Fruit fly (Drosophila melanogaster) whole organism, embryonic: ENCODE results near the gene CG11726.

Experiments used
- Ada2b ChIP-seq: fragments of 200-800 bp; sonication (Bioruptor generic); IDR thresholded peaks from 2 replicates; pipeline ENCODE4 v1.3.6; 2022; ENCODE audit warnings: missing biosample characterization, missing genetic modification characterization
- Blimp-1 ChIP-seq: fragments of 200-800 bp; sonication (Bioruptor generic); optimal IDR thresholded peaks from 3 replicates; lab custom pipeline; 2018; ENCODE audit warnings: missing biosample characterization, missing genetic modification characterization, mild to moderate bottlenecking, moderate library complexity, missing genetic modification reagents
- CG10959 ChIP-seq: fragments of 200-800 bp; sonication (Bioruptor generic); IDR thresholded peaks from 2 replicates; pipeline ENCODE4 v1.3.6; 2022; ENCODE audit warnings: missing biosample characterization, missing genetic modification characterization
- CG10979 ChIP-seq: fragments of 200-800 bp; sonication (Bioruptor generic); optimal IDR thresholded peaks from 2 replicates; lab custom pipeline; 2018; ENCODE audit warnings: missing biosample characterization, mild to moderate bottlenecking, missing genetic modification characterization, moderate library complexity
- CG12104 ChIP-seq: fragments of 200-800 bp; sonication (Bioruptor generic); optimal IDR thresholded peaks from 3 replicates; lab custom pipeline; 2016; ENCODE audit warnings: missing biosample characterization, missing genetic modification characterization
- CG12942 ChIP-seq: fragments of 200-800 bp; sonication (Bioruptor generic); optimal IDR thresholded peaks from 3 replicates; lab custom pipeline; 2016; ENCODE audit warnings: missing biosample characterization, missing genetic modification characterization
- CG14441 ChIP-seq: fragments of 200-800 bp; sonication (Bioruptor generic); IDR thresholded peaks from 2 replicates; pipeline ENCODE4 v1.3.6; 2022; ENCODE audit warnings: missing biosample characterization, missing genetic modification characterization
- CG15696 ChIP-seq: fragments of 200-800 bp; sonication (Bioruptor generic); optimal IDR thresholded peaks from 2 replicates; lab custom pipeline; 2019; ENCODE audit warnings: missing biosample characterization, mild to moderate bottlenecking, missing genetic modification characterization, moderate library complexity
- CG18476 ChIP-seq: fragments of 200-800 bp; sonication (Bioruptor generic); optimal IDR thresholded peaks from 2 replicates; lab custom pipeline; 2016; ENCODE audit warnings: missing biosample characterization, mild to moderate bottlenecking, missing genetic modification characterization
- CG2712 ChIP-seq: fragments of 200-800 bp; optimal IDR thresholded peaks from 3 replicates; lab custom pipeline; 2019; ENCODE audit warnings: missing biosample characterization, mild to moderate bottlenecking, missing genetic modification characterization, moderate library complexity
- CG2889 ChIP-seq: fragments of 200-800 bp; sonication (Bioruptor generic); IDR thresholded peaks from 3 replicates; pipeline ENCODE4 v1.3.6; 2022; ENCODE audit warnings: missing biosample characterization, missing genetic modification characterization
- CG30403 ChIP-seq: fragments of 200-800 bp; sonication (Bioruptor generic); optimal IDR thresholded peaks from 3 replicates; lab custom pipeline; 2016; ENCODE audit warnings: missing biosample characterization, missing genetic modification characterization
- CG32772 ChIP-seq: fragments of 200-800 bp; sonication (Bioruptor generic); IDR thresholded peaks from 2 replicates; pipeline ENCODE4 v1.3.6; 2022; ENCODE audit warnings: missing biosample characterization, missing genetic modification characterization
- CG4617 ChIP-seq: fragments of 200-800 bp; sonication (Bioruptor generic); optimal IDR thresholded peaks from 3 replicates; lab custom pipeline; 2016; ENCODE audit warnings: missing biosample characterization, missing genetic modification characterization, borderline replicate concordance
- CG6854 ChIP-seq: fragments of 200-800 bp; sonication (Bioruptor generic); optimal IDR thresholded peaks from 3 replicates; lab custom pipeline; 2017; ENCODE audit warnings: missing biosample characterization, mild to moderate bottlenecking, missing genetic modification characterization
- CG7839 ChIP-seq: fragments of 200-800 bp; sonication (Bioruptor generic); optimal IDR thresholded peaks from 3 replicates; lab custom pipeline; 2018; ENCODE audit warnings: missing biosample characterization, mild to moderate bottlenecking, missing genetic modification characterization, moderate library complexity
- Drgx ChIP-seq: fragments of 200-800 bp; sonication (Bioruptor generic); IDR thresholded peaks from 2 replicates; pipeline ENCODE4 v1.3.6; 2022; ENCODE audit warnings: missing biosample characterization, missing genetic modification characterization
- E2f1 ChIP-seq: fragments of 200-800 bp; sonication (Bioruptor generic); IDR thresholded peaks from 2 replicates; pipeline ENCODE4 v1.3.6; 2022; ENCODE audit warnings: missing biosample characterization, missing genetic modification characterization
- H15 ChIP-seq: fragments of 200-800 bp; sonication (Bioruptor generic); IDR thresholded peaks from 3 replicates; pipeline ENCODE4 v1.3.6; 2022; ENCODE audit warnings: missing biosample characterization, missing genetic modification characterization
- HLH4C ChIP-seq: fragments of 200-800 bp; sonication (Bioruptor generic); IDR thresholded peaks from 3 replicates; pipeline ENCODE4 v1.3.6; 2022; ENCODE audit warnings: missing biosample characterization, missing genetic modification characterization; ENCODE audit not compliant: partially characterized antibody
- Hey ChIP-seq: fragments of 200-800 bp; sonication (Bioruptor generic); optimal IDR thresholded peaks from 3 replicates; lab custom pipeline; 2018; ENCODE audit warnings: missing biosample characterization, mild to moderate bottlenecking, missing genetic modification characterization
- Med ChIP-seq: fragments of 200-800 bp; sonication (Bioruptor generic); peaks from one replicate; lab custom pipeline; 2016; ENCODE audit warnings: missing biosample characterization, missing genetic modification characterization, mild to moderate bottlenecking, inconsistent platforms, moderate library complexity
- Optix ChIP-seq: fragments of 200-800 bp; sonication (Bioruptor generic); IDR thresholded peaks from 3 replicates; pipeline ENCODE4 v1.3.6; 2022; ENCODE audit warnings: missing biosample characterization, missing genetic modification characterization
- Pdp1 ChIP-seq, 2 experiments: fragments of 200-800 bp; sonication (Bioruptor generic); optimal IDR thresholded peaks; 3 replicates each; lab custom pipeline; 2016; ENCODE audit warnings: missing biosample characterization in 2 of 2, missing genetic modification characterization in 2 of 2, mild to moderate bottlenecking in 1 of 2, moderate library complexity in 1 of 2
- Sox100B ChIP-seq: fragments of 200-800 bp; sonication (Bioruptor generic); optimal IDR thresholded peaks from 3 replicates; lab custom pipeline; 2018; ENCODE audit warnings: missing biosample characterization, mild to moderate bottlenecking, missing genetic modification characterization
- Xrp1 ChIP-seq: fragments of 200-800 bp; sonication (Bioruptor generic); IDR thresholded peaks from 2 replicates; pipeline ENCODE4 v1.3.6; 2022; ENCODE audit warnings: missing biosample characterization, missing genetic modification characterization
- aop ChIP-seq: fragments of 200-800 bp; sonication (Bioruptor generic); IDR thresholded peaks from 2 replicates; pipeline ENCODE4 v1.3.6; 2022; ENCODE audit warnings: missing biosample characterization, missing genetic modification characterization
- bsh ChIP-seq, 2 experiments: fragments of 200-800 bp; sonication (Bioruptor generic); optimal IDR thresholded peaks; 2 replicates each; lab custom pipeline; 2017 to 2018; ENCODE audit warnings: mild to moderate bottlenecking in 2 of 2, missing biosample characterization in 2 of 2, missing genetic modification characterization in 2 of 2, moderate library complexity in 1 of 2
- chif ChIP-seq, 2 experiments: fragments of 200-800 bp; sonication (Bioruptor generic); optimal IDR thresholded peaks; 3 replicates each; lab custom pipeline; 2016; ENCODE audit warnings: missing biosample characterization in 2 of 2, missing genetic modification characterization in 2 of 2
- ci ChIP-seq: fragments of 200-800 bp; sonication (Bioruptor generic); IDR thresholded peaks from 3 replicates; pipeline ENCODE4 v1.3.6; 2022; ENCODE audit warnings: missing biosample characterization, missing genetic modification characterization
- crp ChIP-seq, 2 experiments: fragments of 200-800 bp; sonication (Bioruptor generic); optimal IDR thresholded peaks; 2 replicates in 1 of 2; 3 replicates in 1 of 2; lab custom pipeline; 2017; ENCODE audit warnings: missing biosample characterization in 2 of 2, missing genetic modification characterization in 2 of 2, mild to moderate bottlenecking in 1 of 2, moderate library complexity in 1 of 2
- hkb ChIP-seq, 2 experiments: fragments of 200-800 bp in 1 of 2; fragments of >200 bp in 1 of 2; sonication (Bioruptor generic) in 1 of 2; IDR thresholded peaks in 1 of 2; optimal IDR thresholded peaks in 1 of 2; 2 replicates each; pipeline versions ENCODE4 v1.3.6 to Lab custom; 2017 to 2022; ENCODE audit warnings: missing biosample characterization in 1 of 2, missing genetic modification characterization in 1 of 2
- kni ChIP-seq: fragments of 200-800 bp; sonication (Bioruptor generic); optimal IDR thresholded peaks from 3 replicates; lab custom pipeline; 2017; ENCODE audit warnings: mild to moderate bottlenecking, missing biosample characterization, missing genetic modification reagents, missing genetic modification characterization
- lola ChIP-seq, 3 experiments: fragments of >200 bp in 2 of 3; fragments of 200-800 bp in 1 of 3; sonication (Bioruptor generic) in 1 of 3; optimal IDR thresholded peaks; 2 replicates each; lab custom pipeline; 2017 to 2019; ENCODE audit warnings: missing biosample characterization in 3 of 3, missing genetic modification characterization in 3 of 3, mild to moderate bottlenecking in 1 of 3, moderate library complexity in 1 of 3
- lov ChIP-seq, 2 experiments: fragments of 200-800 bp in 1 of 2; fragments of >200 bp in 1 of 2; sonication (Bioruptor generic) in 1 of 2; IDR thresholded peaks in 1 of 2; optimal IDR thresholded peaks in 1 of 2; 2 replicates in 1 of 2; 3 replicates in 1 of 2; pipeline versions ENCODE4 v1.3.6 to Lab custom; 2017 to 2022; ENCODE audit warnings: missing biosample characterization in 1 of 2, missing genetic modification characterization in 1 of 2
- nmo ChIP-seq: fragments of 200-800 bp; sonication (Bioruptor generic); optimal IDR thresholded peaks from 2 replicates; lab custom pipeline; 2018; ENCODE audit warnings: missing biosample characterization, mild to moderate bottlenecking, missing genetic modification characterization, moderate library complexity
- otp ChIP-seq: fragments of 200-800 bp; sonication (Bioruptor generic); IDR thresholded peaks from 3 replicates; pipeline ENCODE4, ENCODE4 v1.3.6; 2022; ENCODE audit warnings: missing biosample characterization, missing genetic modification characterization
- phol ChIP-seq: fragments of 200-800 bp; sonication (Bioruptor generic); optimal IDR thresholded peaks from 3 replicates; lab custom pipeline; 2018; ENCODE audit warnings: missing biosample characterization, mild to moderate bottlenecking, missing genetic modification characterization, moderate library complexity
- psq ChIP-seq: fragments of 200-800 bp; sonication (Bioruptor generic); optimal IDR thresholded peaks from 2 replicates; lab custom pipeline; 2017; ENCODE audit warnings: missing biosample characterization, missing genetic modification characterization
- schlank ChIP-seq: fragments of 200-800 bp; sonication (Bioruptor generic); optimal IDR thresholded peaks from 2 replicates; lab custom pipeline; 2018; ENCODE audit warnings: missing biosample characterization, mild to moderate bottlenecking, missing genetic modification characterization
- sens ChIP-seq: fragments of 200-800 bp; sonication (Bioruptor generic); peaks from one replicate; lab custom pipeline; 2016; ENCODE audit warnings: missing biosample characterization, missing genetic modification characterization
- sisA ChIP-seq: fragments of 200-800 bp; sonication (Bioruptor generic); IDR thresholded peaks from 2 replicates; pipeline ENCODE4 v1.3.6; 2022; ENCODE audit warnings: missing biosample characterization, missing genetic modification characterization
- slp2 ChIP-seq: fragments of 200-800 bp; sonication (Bioruptor generic); optimal IDR thresholded peaks from 2 replicates; lab custom pipeline; 2016; ENCODE audit warnings: missing biosample characterization, missing genetic modification characterization
- ssp ChIP-seq: fragments of 200-800 bp; sonication (Bioruptor generic); IDR thresholded peaks from 2 replicates; pipeline ENCODE4 v1.3.6; 2022; ENCODE audit warnings: missing biosample characterization, missing genetic modification characterization
- twi ChIP-seq: fragments of 200-800 bp; optimal IDR thresholded peaks from 2 replicates; lab custom pipeline; 2019; ENCODE audit warnings: missing biosample characterization, mild to moderate bottlenecking, missing genetic modification characterization, moderate library complexity
- vvl ChIP-seq: fragments of 200-800 bp; sonication (Bioruptor generic); IDR thresholded peaks from 2 replicates; pipeline ENCODE4 v1.3.6; 2022; ENCODE audit warnings: missing biosample characterization, missing genetic modification characterization
- yki ChIP-seq: fragments of >200 bp; optimal IDR thresholded peaks from 3 replicates; lab custom pipeline; 2018

Gene CG11726

DNA sequence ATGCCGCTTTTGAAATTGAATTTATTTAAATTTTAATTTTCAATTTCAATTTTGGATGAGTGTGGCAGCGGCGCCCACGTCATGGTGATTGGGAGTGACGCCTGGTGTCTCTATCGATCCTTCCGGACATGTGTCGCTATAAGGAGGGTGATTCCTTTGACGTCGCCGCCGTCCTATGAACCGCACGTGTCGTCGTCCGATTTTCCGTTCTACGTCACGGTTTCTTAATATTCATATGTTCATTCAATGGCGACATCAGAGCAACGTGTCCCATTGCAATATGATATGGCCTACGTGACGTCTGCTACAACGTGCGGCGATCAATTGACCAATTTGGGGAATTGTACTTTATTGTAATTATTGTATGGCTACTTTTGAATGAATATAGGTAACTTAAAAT, 38.0 kb downstream of the CG11726 start:
- TF ChIP-seq twi (tag; lab: Kevin White, UChicago) = peak; percentile 88
- 0 out of 3 replicates have a peak, but pooled peaks have one; percentile 19 for TF ChIP-seq ci (GFP tag; lab: Robert Waterston, UW)
- TF ChIP-seq Hey = peak; percentile 70
- peak; percentile 26 for TF ChIP-seq kni (GFP tag; lab: Kevin White, UChicago)
- no peak for TF ChIP-seq Sox100B (GFP tag; lab: Kevin White, UChicago)
- TF ChIP-seq sens (GFP tag; lab: Kevin White, UChicago) = peak; percentile 60
- TF ChIP-seq, all 482 proteins: peak for 5

- TF ChIP-seq CG14441 (GFP tag; lab: Robert Waterston, UW) (no peak), otp (GFP tag; lab: Robert Waterston, UW) (0 out of 3 replicates have a peak, but pooled peaks have one; percentile 25), CG15696 (peak; percentile 18), Optix (GFP tag; lab: Robert Waterston, UW) (0 out of 3 replicates have a peak, but pooled peaks have one; percentile 21), sens (GFP tag; lab: Kevin White, UChicago) (peak; percentile 70), CG12104 (GFP tag; lab: Kevin White, UChicago) (no peak), E2f1 (GFP tag; lab: Robert Waterston, UW) (peak; percentile 8; the same call in 1 of the 2 replicates), Ada2b (GFP tag; lab: Robert Waterston, UW) (peak; percentile 45; the same call in 1 of the 2 replicates), vvl (peak; percentile 49), CG10979 (peak; percentile 13), bsh (GFP tag; optimal IDR thresholded peaks at IDR 0.05; lab: Kevin White, UChicago) (peak in 1 of 2 experiments; percentile 8), CG2712 (tag; lab: Kevin White, UChicago) (peak; percentile 28), Drgx (peak; percentile 50), Xrp1 (peak; percentile 70), slp2 (peak; percentile 15), crp (GFP tag; optimal IDR thresholded peaks at IDR 0.05; lab: Kevin White, UChicago) (no peak), CG7839 (peak; percentile 12), Blimp-1 (GFP tag; lab: Kevin White, UChicago) (peak; percentile 18), CG30403 (peak; percentile 20), phol (peak; percentile 23), yki (no peak), ssp (0 out of 2 replicates have a peak, but pooled peaks have one; percentile 8), HLH4C (no peak), CG4617 (GFP tag; lab: Kevin White, UChicago) (no peak), CG18476 (GFP tag; lab: Kevin White, UChicago) (no peak), nmo (GFP tag; lab: Kevin White, UChicago) (peak; percentile 16), Med (GFP tag; lab: Kevin White, UChicago) (peak; percentile 66), CG10959 (GFP tag; lab: Robert Waterston, UW) (peak; percentile 61), CG2889 (no peak), aop (no peak), CG32772 (GFP tag; lab: Robert Waterston, UW) (0 out of 2 replicates have a peak, but pooled peaks have one; percentile 10), H15 (peak; percentile 44; the same call in 1 of the 3 replicates), CG12942 (GFP tag; lab: Kevin White, UChicago) (no peak), Pdp1 (GFP tag; optimal IDR thresholded peaks at IDR 0.05; lab: Kevin White, UChicago) (peak in 1 of 2 experiments; percentile 4), sisA (GFP tag; lab: Robert Waterston, UW) (peak; percentile 23; the same call in 1 of the 2 replicates), psq (GFP tag; lab: Kevin White, UChicago) (no peak), chif (GFP tag; optimal IDR thresholded peaks at IDR 0.05; lab: Kevin White, UChicago) (no peak), hkb (optimal IDR thresholded peaks at IDR 0.05; lab: Kevin White, UChicago) (no peak), hkb (GFP tag; IDR thresholded peaks at IDR 0.05; lab: Robert Waterston, UW) (peak; percentile 32; the same call in 1 of the 2 replicates), lola (GFP tag; optimal IDR thresholded peaks at IDR 0.05; lab: Kevin White, UChicago) (peak in 1 of 3 experiments; percentile 10), lov (optimal IDR thresholded peaks at IDR 0.05; lab: Kevin White, UChicago) (no peak), lov (GFP tag; IDR thresholded peaks at IDR 0.05; lab: Robert Waterston, UW) (0 out of 3 replicates have a peak, but pooled peaks have one; percentile 17), CG6854 (GFP tag; lab: Kevin White, UChicago) (no peak), schlank (tag; lab: Kevin White, UChicago) (no peak)
These were observed 38.7 kb downstream of the CG11726 start for dm6 chr3L:11433151-11433550.
